Worm (Caenorhabditis elegans) whole organism, young adult: Measurements from ENCODE around the gene Y116A8C.19.

Experiments
- B0261.1 ChIP-seq: sonication (generic microtip); optimal IDR thresholded peaks from 2 replicates; lab custom pipeline; 2016; ENCODE audit warnings: mild to moderate bottlenecking, missing genetic modification characterization, moderate library complexity, missing compliant biosample characterization
- B0336.3 ChIP-seq: fragments of 200-800 bp; sonication (Bioruptor generic); IDR thresholded peaks from 2 replicates; pipeline ENCODE4 v1.3.6; 2022; ENCODE audit warnings: missing genetic modification characterization, missing compliant biosample characterization
- D2030.7 ChIP-seq: fragments of 200-800 bp; sonication (Bioruptor generic); IDR thresholded peaks from 2 replicates; pipeline ENCODE4 v1.3.6; 2022; ENCODE audit warnings: missing genetic modification reagents, missing genetic modification characterization, missing compliant biosample characterization
- F37B4.10 ChIP-seq: fragments of 200-800 bp; sonication (Bioruptor generic); IDR thresholded peaks from 2 replicates; pipeline ENCODE4 v1.3.6; 2022; ENCODE audit warnings: missing genetic modification characterization, missing compliant biosample characterization
- F52B5.7 ChIP-seq: sonication (generic microtip); optimal IDR thresholded peaks from 2 replicates; lab custom pipeline; 2016; ENCODE audit warnings: mild to moderate bottlenecking, missing genetic modification characterization, missing compliant biosample characterization
- F55B11.4 ChIP-seq: sonication (generic microtip); optimal IDR thresholded peaks from 2 replicates; lab custom pipeline; 2016; ENCODE audit warnings: missing compliant biosample characterization, missing genetic modification characterization, borderline replicate concordance; ENCODE audit not compliant: insufficient read depth
- F57C9.4 ChIP-seq: sonication (generic microtip); optimal IDR thresholded peaks from 2 replicates; lab custom pipeline; 2017; ENCODE audit warnings: mild to moderate bottlenecking, missing genetic modification characterization, missing compliant biosample characterization
- K12H6.12 ChIP-seq: fragments of 200-800 bp; sonication (Bioruptor generic); optimal IDR thresholded peaks from 2 replicates; lab custom pipeline; 2018; ENCODE audit warnings: mild to moderate bottlenecking, missing genetic modification characterization, missing compliant biosample characterization
- T07F8.4 ChIP-seq: sonication (generic microtip); optimal IDR thresholded peaks from 2 replicates; lab custom pipeline; 2016; ENCODE audit warnings: mild to moderate bottlenecking, missing genetic modification characterization, moderate library complexity, missing compliant biosample characterization
- Y53G8AR.9 ChIP-seq: fragments of 200-800 bp; sonication (Bioruptor generic); conservative IDR thresholded peaks from 2 replicates; pipeline ENCODE4 v1.3.6; 2022; ENCODE audit warnings: missing genetic modification reagents, missing genetic modification characterization, missing compliant biosample characterization
- Y67H2A.10 ChIP-seq: fragments of 200-800 bp; sonication (Bioruptor generic); conservative IDR thresholded peaks from 2 replicates; pipeline ENCODE4 v1.3.6; 2022; ENCODE audit warnings: missing genetic modification reagents, missing genetic modification characterization, missing compliant biosample characterization
- Y95B8A.8 ChIP-seq: fragments of 200-800 bp; sonication (Bioruptor generic); IDR thresholded peaks from 2 replicates; pipeline ENCODE4 v1.3.6; 2022; ENCODE audit warnings: missing genetic modification reagents, missing genetic modification characterization, missing compliant biosample characterization
- ZK185.1 ChIP-seq: sonication (generic microtip); optimal IDR thresholded peaks from 2 replicates; lab custom pipeline; 2016; ENCODE audit warnings: mild to moderate bottlenecking, missing genetic modification characterization, missing compliant biosample characterization; ENCODE audit not compliant: poor library complexity, severe bottlenecking
- attf-6 ChIP-seq: fragments of 200-800 bp; sonication (Bioruptor generic); IDR thresholded peaks from 2 replicates; pipeline ENCODE4 v1.3.6; 2022; ENCODE audit warnings: missing genetic modification reagents, missing genetic modification characterization, missing compliant biosample characterization
- ccch-3 ChIP-seq: fragments of 200-800 bp; sonication (Bioruptor generic); optimal IDR thresholded peaks from 2 replicates; lab custom pipeline; 2018; ENCODE audit warnings: mild to moderate bottlenecking, missing genetic modification characterization, missing compliant biosample characterization
- ceh-100 ChIP-seq: fragments of 200-800 bp; sonication (Bioruptor generic); IDR thresholded peaks from 2 replicates; pipeline ENCODE4 v1.3.6; 2022; ENCODE audit warnings: missing genetic modification reagents, missing genetic modification characterization, missing compliant biosample characterization
- ceh-40 ChIP-seq: fragments of 200-800 bp; sonication (Bioruptor generic); IDR thresholded peaks from 2 replicates; pipeline ENCODE4 v1.3.6; 2022; ENCODE audit warnings: missing genetic modification characterization, missing compliant biosample characterization
- ceh-58 ChIP-seq: fragments of 200-800 bp; sonication (Bioruptor generic); IDR thresholded peaks from 2 replicates; pipeline ENCODE4 v1.3.6; 2022; ENCODE audit warnings: missing genetic modification characterization, missing compliant biosample characterization
- chd-7 ChIP-seq: sonication (generic microtip); optimal IDR thresholded peaks from 2 replicates; lab custom pipeline; 2016; ENCODE audit warnings: mild to moderate bottlenecking, missing genetic modification characterization, moderate library complexity, missing compliant biosample characterization
- die-1 ChIP-seq: sonication (generic microtip); optimal IDR thresholded peaks from 2 replicates; lab custom pipeline; 2016; ENCODE audit warnings: missing genotype, mild to moderate bottlenecking, missing genetic modification characterization, missing compliant biosample characterization
- dpff-1 ChIP-seq: sonication (generic microtip); optimal IDR thresholded peaks from 2 replicates; lab custom pipeline; 2017; ENCODE audit warnings: mild to moderate bottlenecking, missing genetic modification characterization, missing compliant biosample characterization
- dpl-1 ChIP-seq: fragments of 150-350 bp; optimal IDR thresholded peaks from 2 replicates; lab custom pipeline; 2014; ENCODE audit warnings: missing biosample characterization, missing genetic modification reagents, missing genetic modification characterization
- efl-1 ChIP-seq: fragments of 150-350 bp; optimal IDR thresholded peaks from 2 replicates; lab custom pipeline; 2014; ENCODE audit warnings: missing biosample characterization, missing genetic modification reagents, missing genetic modification characterization
- let-607 ChIP-seq, 2 experiments: fragments of 200-800 bp in 1 of 2; sonication (Bioruptor generic) in 1 of 2; sonication (generic microtip) in 1 of 2; optimal IDR thresholded peaks; 2 replicates each; lab custom pipeline; 2016 to 2018; ENCODE audit warnings: mild to moderate bottlenecking in 2 of 2, missing compliant biosample characterization in 2 of 2, missing genetic modification characterization in 2 of 2, moderate library complexity in 2 of 2, missing genotype in 1 of 2
- lin-40 ChIP-seq: sonication (generic microtip); optimal IDR thresholded peaks from 2 replicates; lab custom pipeline; 2016; ENCODE audit warnings: missing genetic modification characterization, mild to moderate bottlenecking, missing compliant biosample characterization, missing genotype, missing genetic modification reagents
- lin-54 ChIP-seq: fragments of 200-800 bp; sonication (Bioruptor generic); optimal IDR thresholded peaks from 2 replicates; lab custom pipeline; 2018; ENCODE audit warnings: mild to moderate bottlenecking, missing genetic modification characterization, missing compliant biosample characterization
- lsy-27 ChIP-seq: sonication (generic microtip); optimal IDR thresholded peaks from 2 replicates; lab custom pipeline; 2017; ENCODE audit warnings: missing genetic modification characterization, mild to moderate bottlenecking, missing compliant biosample characterization, antibody characterized with exemption, missing genotype, borderline replicate concordance; ENCODE audit not compliant: insufficient read depth
- madf-6 ChIP-seq: fragments of 200-800 bp; sonication (Bioruptor generic); IDR thresholded peaks from 2 replicates; pipeline ENCODE4 v1.3.6; 2022; ENCODE audit warnings: missing genetic modification reagents, missing genetic modification characterization, missing compliant biosample characterization
- mes-4 ChIP-seq: sonication (generic microtip); optimal IDR thresholded peaks from 2 replicates; lab custom pipeline; 2016; ENCODE audit warnings: missing genotype, missing genetic modification characterization, missing compliant biosample characterization
- nhr-179 ChIP-seq: sonication (generic microtip); optimal IDR thresholded peaks from 2 replicates; lab custom pipeline; 2016; ENCODE audit warnings: mild to moderate bottlenecking, missing genetic modification characterization, missing compliant biosample characterization
- nhr-80 ChIP-seq: sonication (generic microtip); optimal IDR thresholded peaks from 2 replicates; lab custom pipeline; 2016; ENCODE audit warnings: missing genetic modification characterization, missing compliant biosample characterization
- snpc-1.1 ChIP-seq: sonication (generic microtip); optimal IDR thresholded peaks from 2 replicates; lab custom pipeline; 2017; ENCODE audit warnings: missing genetic modification characterization, mild to moderate bottlenecking, missing compliant biosample characterization, antibody characterized with exemption, moderate library complexity, missing genotype, missing genetic modification reagents; ENCODE audit not compliant: insufficient read depth
- snpc-4 ChIP-seq, 5 experiments: fragments of 150-350 bp in 1 of 5; sonication (generic microtip) in 4 of 5; optimal IDR thresholded peaks; 2 replicates each; lab custom pipeline; 2014 to 2018; ENCODE audit warnings: missing genetic modification characterization in 5 of 5, missing biosample characterization in 3 of 5, antibody characterized with exemption in 2 of 5, mild to moderate bottlenecking in 2 of 5, missing compliant biosample characterization in 2 of 5, missing genotype in 2 of 5, moderate library complexity in 2 of 5, missing genetic modification reagents in 1 of 5
- tbx-9 ChIP-seq: sonication (generic microtip); optimal IDR thresholded peaks from 2 replicates; lab custom pipeline; 2016; ENCODE audit warnings: borderline replicate concordance, missing genetic modification characterization, inconsistent platforms, missing compliant biosample characterization
- tlf-1 ChIP-seq: fragments of 200-800 bp; sonication (Bioruptor generic); optimal IDR thresholded peaks from 2 replicates; lab custom pipeline; 2018; ENCODE audit warnings: mild to moderate bottlenecking, missing genetic modification characterization, missing compliant biosample characterization
- zim-3 ChIP-seq: sonication (generic microtip); optimal IDR thresholded peaks from 2 replicates; lab custom pipeline; 2017; ENCODE audit warnings: mild to moderate bottlenecking, missing genetic modification characterization, moderate library complexity, missing compliant biosample characterization
- ztf-22 ChIP-seq: fragments of 200-800 bp; sonication (Bioruptor generic); optimal IDR thresholded peaks from 2 replicates; lab custom pipeline; 2018; ENCODE audit warnings: mild to moderate bottlenecking, missing genetic modification characterization, moderate library complexity, missing compliant biosample characterization
- ztf-26 ChIP-seq: sonication (generic microtip); optimal IDR thresholded peaks from 2 replicates; lab custom pipeline; 2017; ENCODE audit warnings: missing genetic modification characterization, missing compliant biosample characterization

Gene Y116A8C.19

DNA sequence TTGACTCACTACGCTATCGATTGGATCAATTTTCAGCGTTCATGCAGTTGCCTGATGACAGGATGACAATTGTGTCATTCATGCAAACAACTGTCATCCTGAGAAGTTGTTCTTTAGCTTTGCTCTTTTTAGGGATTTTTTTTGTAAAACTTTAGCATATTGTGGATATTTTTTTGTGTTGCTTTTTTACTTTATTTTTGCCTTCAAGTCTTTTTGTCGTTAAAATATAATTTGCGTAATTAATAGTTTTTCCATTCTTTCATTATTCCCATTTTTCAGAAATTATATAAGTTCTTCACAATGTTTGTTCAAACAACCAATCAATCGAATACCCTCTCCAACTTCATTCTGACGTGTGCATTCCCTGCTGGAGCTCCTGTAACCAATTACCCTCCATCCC, 1.2 kb upstream of the Y116A8C.19 start, which contains the start of gene Y116A8C.20:
Y116A8C.20 (plus strand) TSS at position 301 of the 400 bp plus-strand sequence.
- TF ChIP-seq efl-1 (GFP tag; lab: Kevin White, UChicago) (no peak), lin-54 (GFP tag; lab: Kevin White, UChicago) (no peak), nhr-179 (tag; lab: Kevin White, UChicago) (no peak), ceh-40 (no peak), F57C9.4 (tag; lab: Kevin White, UChicago) (no peak), madf-6 (GFP tag; lab: Robert Waterston, UW) (no peak), F55B11.4 (tag; lab: Kevin White, UChicago) (no peak), dpff-1 (tag; lab: Kevin White, UChicago) (no peak), nhr-80 (tag; lab: Kevin White, UChicago) (no peak), die-1 (no peak), lin-40 (tag; lab: Kevin White, UChicago) (no peak), zim-3 (tag; lab: Kevin White, UChicago) (no peak), Y53G8AR.9 (no peak), snpc-1.1 (tag; lab: Kevin White, UChicago) (no peak), Y67H2A.10 (GFP tag; lab: Robert Waterston, UW) (no peak), T07F8.4 (tag; lab: Kevin White, UChicago) (no peak), ztf-22 (no peak), ceh-58 (GFP tag; lab: Robert Waterston, UW) (no peak)
- TF ChIP-seq, all 124 proteins: peak for 0

DNA sequence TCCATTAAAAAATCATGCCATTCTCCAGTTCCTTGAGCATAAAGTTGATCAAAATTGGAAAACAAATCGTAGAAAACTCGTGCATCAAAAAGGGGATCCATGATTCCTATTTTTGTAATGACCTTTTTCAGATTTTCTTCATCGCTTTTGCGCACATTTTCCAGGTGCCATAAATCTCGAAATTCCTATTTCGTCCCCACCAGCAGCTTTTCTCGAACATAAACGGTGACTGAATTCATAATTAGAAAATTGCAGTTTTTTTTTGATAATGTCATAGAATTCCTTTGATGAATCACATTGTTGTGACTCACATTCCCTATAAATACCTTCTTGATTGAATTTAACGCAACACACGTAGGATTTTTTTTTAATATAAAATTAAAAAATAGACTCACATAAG, 9.0 kb downstream of the Y116A8C.19 start, which contains the start of gene nhr-229:
nhr-229 (minus strand) TSS at position 101 of the 400 bp plus-strand sequence.
- TF ChIP-seq chd-7 (tag; lab: Kevin White, UChicago) (no peak), tbx-9 (tag; lab: Kevin White, UChicago) (no peak), ztf-26 (tag; lab: Kevin White, UChicago) (no peak), mes-4 (no peak), B0261.1 (no peak), B0336.3 (no peak), ceh-58 (GFP tag; lab: Robert Waterston, UW) (no peak), let-607 (tag; optimal IDR thresholded peaks at IDR 0.05; lab: Kevin White, UChicago) (no peak), D2030.7 (GFP tag; lab: Robert Waterston, UW) (no peak), ZK185.1 (tag; lab: Kevin White, UChicago) (no peak), Y95B8A.8 (GFP tag; lab: Robert Waterston, UW) (no peak), F37B4.10 (GFP tag; lab: Robert Waterston, UW) (no peak), dpl-1 (GFP tag; lab: Kevin White, UChicago) (no peak), lin-54 (GFP tag; lab: Kevin White, UChicago) (no peak), ceh-100 (GFP tag; lab: Robert Waterston, UW) (no peak), tlf-1 (GFP tag; lab: Kevin White, UChicago) (no peak), F52B5.7 (tag; lab: Kevin White, UChicago) (no peak), K12H6.12 (tag; lab: Kevin White, UChicago) (no peak)

DNA sequence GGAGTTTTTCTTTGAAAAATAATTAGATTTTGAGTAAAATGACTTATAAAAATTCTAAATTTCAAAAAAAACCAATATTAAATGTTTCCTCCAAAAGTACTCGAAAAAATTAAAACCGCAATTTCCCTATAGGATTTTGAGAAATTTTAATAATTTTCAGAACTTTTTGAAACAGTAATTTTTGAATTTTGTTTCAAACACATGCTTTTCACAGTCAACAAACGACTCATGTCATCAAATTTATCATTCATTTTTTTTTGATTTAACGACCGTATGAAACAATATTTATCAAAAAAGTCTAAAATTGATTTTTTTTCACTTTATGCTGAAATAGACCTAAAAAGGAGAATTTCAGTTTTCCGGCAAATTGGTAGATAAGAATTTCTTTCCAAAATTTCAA, 12.9 kb downstream of the Y116A8C.19 start:
- no peak for TF ChIP-seq snpc-4 (GFP tag; optimal IDR thresholded peaks at IDR 0.05; lab: Kevin White, UChicago)
- peak in 2 of 4 experiments; percentile 35 to 69 for TF ChIP-seq snpc-4 (tag; optimal IDR thresholded peaks at IDR 0.05; lab: Kevin White, UChicago)
- no peak for TF ChIP-seq ccch-3 (GFP tag; lab: Kevin White, UChicago)
- TF ChIP-seq attf-6 (GFP tag; lab: Robert Waterston, UW): peak; percentile 72
- no peak for TF ChIP-seq lsy-27 (tag; lab: Kevin White, UChicago)
